Fruit fly (Drosophila melanogaster) whole organism, embryonic: ENCODE results near the gene cype.
A peak's percentile ranks its signal among the peaks of the same experiment; 100 is the strongest.

ENCODE experiments used
- Aef1 ChIP-seq: fragments of 200-800 bp; sonication (Bioruptor generic); IDR thresholded peaks from 3 replicates; pipeline ENCODE4 v1.3.6; 2022; ENCODE audit warnings: missing biosample characterization, missing genetic modification characterization
- CG11695 ChIP-seq: fragments of 200-800 bp; sonication (Bioruptor generic); IDR thresholded peaks from 3 replicates; pipeline ENCODE4 v1.3.6; 2022; ENCODE audit warnings: missing biosample characterization, missing genetic modification characterization
- CG16815 ChIP-seq: fragments of 200-800 bp; sonication (Bioruptor generic); optimal IDR thresholded peaks from 3 replicates; lab custom pipeline; 2017; ENCODE audit warnings: missing biosample characterization, mild to moderate bottlenecking, missing genetic modification characterization
- CG17612 ChIP-seq: fragments of 200-800 bp; sonication (Bioruptor generic); IDR thresholded peaks from 2 replicates; pipeline ENCODE4 v1.3.6; 2022; ENCODE audit warnings: missing biosample characterization, missing genetic modification characterization
- CG17829 ChIP-seq: fragments of 200-800 bp; optimal IDR thresholded peaks from 2 replicates; lab custom pipeline; 2019; ENCODE audit warnings: missing biosample characterization, mild to moderate bottlenecking, missing genetic modification characterization, moderate library complexity
- CG18011 ChIP-seq: fragments of 200-800 bp; sonication (Bioruptor generic); optimal IDR thresholded peaks from 2 replicates; lab custom pipeline; 2017; ENCODE audit warnings: missing biosample characterization, missing genetic modification characterization, mild to moderate bottlenecking, moderate library complexity, missing genotype
- CG18619 ChIP-seq: fragments of 200-800 bp; sonication (Bioruptor generic); optimal IDR thresholded peaks from 3 replicates; lab custom pipeline; 2017; ENCODE audit warnings: missing biosample characterization, mild to moderate bottlenecking, missing genetic modification characterization
- CG2875 ChIP-seq: fragments of 200-800 bp; sonication (Bioruptor generic); optimal IDR thresholded peaks from 2 replicates; lab custom pipeline; 2017; ENCODE audit warnings: missing biosample characterization, mild to moderate bottlenecking, missing genetic modification characterization, missing genetic modification reagents
- CG3065 ChIP-seq: fragments of 200-800 bp; sonication (Bioruptor generic); optimal IDR thresholded peaks from 2 replicates; lab custom pipeline; 2016; ENCODE audit warnings: missing biosample characterization, missing genetic modification characterization
- CG34376 ChIP-seq: fragments of 200-800 bp; sonication (Bioruptor generic); optimal IDR thresholded peaks from 2 replicates; lab custom pipeline; 2018; ENCODE audit warnings: missing biosample characterization, mild to moderate bottlenecking, missing genetic modification characterization
- CG5180 ChIP-seq: fragments of 200-800 bp; sonication (Bioruptor generic); optimal IDR thresholded peaks from 3 replicates; lab custom pipeline; 2017; ENCODE audit warnings: missing biosample characterization, missing genetic modification characterization, mild to moderate bottlenecking, moderate library complexity, missing genetic modification reagents
- CG7963 ChIP-seq: fragments of 200-800 bp; sonication (Bioruptor generic); IDR thresholded peaks from 3 replicates; pipeline ENCODE4 v1.3.6; 2022; ENCODE audit warnings: missing biosample characterization, missing genetic modification characterization; ENCODE audit not compliant: partially characterized antibody
- CG7987 ChIP-seq: fragments of 200-800 bp; sonication (Bioruptor generic); optimal IDR thresholded peaks from 2 replicates; lab custom pipeline; 2018; ENCODE audit warnings: missing biosample characterization, mild to moderate bottlenecking, missing genetic modification characterization, moderate library complexity
- CG9932 ChIP-seq: fragments of 200-800 bp; sonication (Bioruptor generic); IDR thresholded peaks from 2 replicates; pipeline ENCODE4 v1.3.6; 2022; ENCODE audit warnings: missing biosample characterization, missing genetic modification characterization
- D19A ChIP-seq: fragments of 200-800 bp; optimal IDR thresholded peaks from 3 replicates; lab custom pipeline; 2019; ENCODE audit warnings: missing biosample characterization, mild to moderate bottlenecking, missing genetic modification characterization, moderate library complexity
- Doc3 ChIP-seq: fragments of 200-800 bp; sonication (Bioruptor generic); IDR thresholded peaks from 3 replicates; pipeline ENCODE4 v1.3.6; 2022; ENCODE audit warnings: missing biosample characterization, missing genetic modification characterization; ENCODE audit not compliant: partially characterized antibody
- Hmr ChIP-seq: fragments of 200-800 bp; sonication (Bioruptor generic); optimal IDR thresholded peaks from 3 replicates; lab custom pipeline; 2017; ENCODE audit warnings: mild to moderate bottlenecking, missing biosample characterization, missing genetic modification reagents, missing genetic modification characterization
- Max ChIP-seq: fragments of 200-800 bp; sonication (Bioruptor generic); optimal IDR thresholded peaks from 2 replicates; lab custom pipeline; 2016; ENCODE audit warnings: missing biosample characterization, mild to moderate bottlenecking, missing genetic modification characterization
- Med ChIP-seq: fragments of 200-800 bp; sonication (Bioruptor generic); peaks from one replicate; lab custom pipeline; 2016; ENCODE audit warnings: missing biosample characterization, missing genetic modification characterization, mild to moderate bottlenecking, inconsistent platforms, moderate library complexity
- Pdp1 ChIP-seq, 2 experiments: fragments of 200-800 bp; sonication (Bioruptor generic); optimal IDR thresholded peaks; 3 replicates each; lab custom pipeline; 2016; ENCODE audit warnings: missing biosample characterization in 2 of 2, missing genetic modification characterization in 2 of 2, mild to moderate bottlenecking in 1 of 2, moderate library complexity in 1 of 2
- Trl ChIP-seq, 3 experiments: fragments of >200 bp in 2 of 3; fragments of 200-800 bp in 1 of 3; sonication (Bioruptor generic) in 1 of 3; optimal IDR thresholded peaks; 2 replicates in 1 of 3; 3 replicates in 2 of 3; lab custom pipeline; 2016 to 2017; ENCODE audit warnings: missing biosample characterization in 1 of 3, missing genetic modification characterization in 1 of 3
- bab2 ChIP-seq: fragments of 200-800 bp; sonication (Bioruptor generic); optimal IDR thresholded peaks from 2 replicates; lab custom pipeline; 2016; ENCODE audit warnings: missing biosample characterization, missing genetic modification characterization
- bsh ChIP-seq, 2 experiments: fragments of 200-800 bp; sonication (Bioruptor generic); optimal IDR thresholded peaks; 2 replicates each; lab custom pipeline; 2017 to 2018; ENCODE audit warnings: mild to moderate bottlenecking in 2 of 2, missing biosample characterization in 2 of 2, missing genetic modification characterization in 2 of 2, moderate library complexity in 1 of 2
- chif ChIP-seq, 2 experiments: fragments of 200-800 bp; sonication (Bioruptor generic); optimal IDR thresholded peaks; 3 replicates each; lab custom pipeline; 2016; ENCODE audit warnings: missing biosample characterization in 2 of 2, missing genetic modification characterization in 2 of 2
- corto ChIP-seq: fragments of 200-800 bp; sonication (Bioruptor generic); optimal IDR thresholded peaks from 2 replicates; lab custom pipeline; 2016; ENCODE audit warnings: missing biosample characterization, mild to moderate bottlenecking, missing genetic modification characterization, moderate library complexity
- disco-r ChIP-seq: fragments of 200-800 bp; sonication (Bioruptor generic); optimal IDR thresholded peaks from 2 replicates; lab custom pipeline; 2016; ENCODE audit warnings: missing biosample characterization, missing genetic modification characterization
- ems ChIP-seq: fragments of 200-800 bp; sonication (Bioruptor generic); optimal IDR thresholded peaks from 3 replicates; lab custom pipeline; 2016; ENCODE audit warnings: missing biosample characterization, missing genetic modification characterization
- eve ChIP-seq, 2 experiments: fragments of >200 bp; optimal IDR thresholded peaks; 2 replicates each; lab custom pipeline; 2017; ENCODE audit warnings: missing biosample characterization in 2 of 2, missing genetic modification characterization in 2 of 2
- exex ChIP-seq: fragments of 200-800 bp; sonication (Bioruptor generic); optimal IDR thresholded peaks from 4 replicates; lab custom pipeline; 2018; ENCODE audit warnings: missing biosample characterization, mild to moderate bottlenecking, missing genetic modification characterization, moderate library complexity
- fd96Cb ChIP-seq: fragments of 200-800 bp; sonication (Bioruptor generic); optimal IDR thresholded peaks from 2 replicates; lab custom pipeline; 2018; ENCODE audit warnings: missing biosample characterization, mild to moderate bottlenecking, missing genetic modification characterization, moderate library complexity
- gfzf ChIP-seq: fragments of 200-800 bp; sonication (Bioruptor generic); optimal IDR thresholded peaks from 2 replicates; lab custom pipeline; 2016; ENCODE audit warnings: missing biosample characterization, mild to moderate bottlenecking, missing genetic modification characterization, moderate library complexity
- hbn ChIP-seq: fragments of 200-800 bp; sonication (Bioruptor generic); IDR thresholded peaks from 2 replicates; pipeline ENCODE4 v1.3.6; 2022; ENCODE audit warnings: missing biosample characterization, missing genetic modification characterization; ENCODE audit not compliant: partially characterized antibody
- ken ChIP-seq: fragments of 200-800 bp; sonication (Bioruptor generic); IDR thresholded peaks from 3 replicates; pipeline ENCODE4 v1.3.6; 2022; ENCODE audit warnings: missing biosample characterization, missing genetic modification characterization
- lbe ChIP-seq: fragments of 200-800 bp; sonication (Bioruptor generic); optimal IDR thresholded peaks from 2 replicates; lab custom pipeline; 2016; ENCODE audit warnings: missing biosample characterization, mild to moderate bottlenecking, missing genetic modification characterization
- nom ChIP-seq: fragments of 200-800 bp; sonication (Bioruptor generic); optimal IDR thresholded peaks from 2 replicates; lab custom pipeline; 2017; ENCODE audit warnings: missing biosample characterization, missing genetic modification characterization, mild to moderate bottlenecking, moderate library complexity, missing genetic modification reagents
- odd ChIP-seq: fragments of 200-800 bp; sonication (Bioruptor generic); optimal IDR thresholded peaks from 2 replicates; lab custom pipeline; 2017; ENCODE audit warnings: missing biosample characterization, mild to moderate bottlenecking, missing genetic modification characterization
- rib ChIP-seq: fragments of 200-800 bp; sonication (Bioruptor generic); IDR thresholded peaks from 2 replicates; pipeline ENCODE4 v1.3.6; 2022; ENCODE audit warnings: missing biosample characterization, missing genetic modification characterization
- sd ChIP-seq: fragments of 200-800 bp; sonication (Bioruptor generic); optimal IDR thresholded peaks from 3 replicates; lab custom pipeline; 2018; ENCODE audit warnings: missing biosample characterization, mild to moderate bottlenecking, missing genetic modification characterization, moderate library complexity
- slbo ChIP-seq: fragments of 200-800 bp; sonication (Bioruptor generic); IDR thresholded peaks from 2 replicates; pipeline ENCODE4 v1.3.6; 2022; ENCODE audit warnings: missing biosample characterization, missing genetic modification characterization
- slou ChIP-seq: fragments of 200-800 bp; sonication (Bioruptor generic); optimal IDR thresholded peaks from 3 replicates; lab custom pipeline; 2016; ENCODE audit warnings: missing biosample characterization, missing genetic modification characterization
- so ChIP-seq: fragments of 200-800 bp; sonication (Bioruptor generic); IDR thresholded peaks from 3 replicates; pipeline ENCODE4 v1.3.6; 2022; ENCODE audit warnings: missing biosample characterization, missing genetic modification characterization
- sug ChIP-seq: fragments of 200-800 bp; optimal IDR thresholded peaks from 2 replicates; lab custom pipeline; 2019; ENCODE audit warnings: missing biosample characterization, mild to moderate bottlenecking, missing genetic modification characterization, moderate library complexity
- toy ChIP-seq: fragments of 200-800 bp; sonication (Bioruptor generic); IDR thresholded peaks from 2 replicates; pipeline ENCODE4 v1.3.6; 2022; ENCODE audit warnings: missing biosample characterization, missing genetic modification characterization
- twi ChIP-seq: fragments of 200-800 bp; optimal IDR thresholded peaks from 2 replicates; lab custom pipeline; 2019; ENCODE audit warnings: missing biosample characterization, mild to moderate bottlenecking, missing genetic modification characterization, moderate library complexity

Gene cype

dm6 chr2L:5284820-5285219 lies 42.2 kb upstream of the cype start:
- peak; percentile 64 for TF ChIP-seq nom
- TF ChIP-seq disco-r (GFP tag; lab: Kevin White, UChicago): no peak
- TF ChIP-seq ken (GFP tag; lab: Robert Waterston, UW): no peak
- no peak for TF ChIP-seq odd (GFP tag; lab: Kevin White, UChicago)
- no peak for TF ChIP-seq toy (GFP tag; lab: Robert Waterston, UW)
- TF ChIP-seq Aef1 (GFP tag; lab: Robert Waterston, UW): no peak
- TF ChIP-seq CG17612 (GFP tag; lab: Robert Waterston, UW): no peak
- TF ChIP-seq CG3065 (GFP tag; lab: Kevin White, UChicago): no peak
- TF ChIP-seq Trl (optimal IDR thresholded peaks at IDR 0.05; lab: Kevin White, UChicago): no peak
- no peak for TF ChIP-seq Trl (GFP tag; optimal IDR thresholded peaks at IDR 0.05; lab: Kevin White, UChicago)
- 0 out of 3 replicates have a peak, but pooled peaks have one; percentile 16 for TF ChIP-seq Doc3 (GFP tag; lab: Robert Waterston, UW)
- TF ChIP-seq slbo (GFP tag; lab: Robert Waterston, UW): no peak
- no peak for TF ChIP-seq twi
- peak; percentile 35 for TF ChIP-seq CG5180 (GFP tag; lab: Kevin White, UChicago)

DNA sequence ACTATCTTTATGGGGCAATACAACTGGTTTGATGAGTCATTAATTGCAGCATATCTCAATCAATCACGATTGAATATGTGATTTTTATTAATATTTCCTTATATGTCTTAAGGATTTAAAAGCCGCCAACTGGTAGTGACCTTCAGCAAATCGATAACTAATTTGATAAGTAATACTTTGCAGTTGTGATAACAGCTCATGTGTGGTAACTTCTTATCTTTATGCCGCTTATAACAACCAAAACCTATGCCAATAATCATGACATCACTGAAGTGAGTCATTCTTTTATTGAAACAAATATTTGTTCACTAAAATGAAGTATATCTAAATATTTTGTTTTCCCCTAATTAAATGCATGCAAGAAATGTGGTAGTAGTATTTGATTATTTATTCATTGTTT lies 41.2 kb upstream of the cype start:
- TF ChIP-seq exex (tag; lab: Kevin White, UChicago) (peak; percentile 48), CG18619 (GFP tag; lab: Kevin White, UChicago) (no peak), CG34376 (peak; percentile 0), sug (tag; lab: Kevin White, UChicago) (peak; percentile 95), CG11695 (no peak), Pdp1 (GFP tag; optimal IDR thresholded peaks at IDR 0.05; lab: Kevin White, UChicago) (peak in 1 of 2 experiments; percentile 29)

DNA sequence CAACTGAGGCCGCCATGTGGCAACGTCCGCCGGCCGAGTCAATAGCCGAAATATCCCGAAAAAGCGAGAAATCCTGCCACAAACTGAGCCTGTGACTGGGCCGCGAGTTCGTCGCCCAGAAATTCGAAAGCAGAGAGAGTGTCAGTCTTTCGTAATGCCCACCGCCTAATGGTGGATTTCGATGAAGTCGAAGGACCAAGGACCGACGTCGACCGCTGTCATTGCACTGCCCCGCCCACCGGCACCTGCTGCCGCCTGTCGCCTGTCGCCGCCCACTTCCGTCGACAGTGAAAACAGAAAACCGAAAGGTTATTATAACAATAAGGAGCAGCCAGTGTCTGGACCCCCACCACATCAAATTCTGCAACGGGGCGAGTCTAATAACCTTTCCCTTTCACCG lies 40.5 kb upstream of the cype start:
- TF ChIP-seq Med (GFP tag; lab: Kevin White, UChicago): peak; percentile 68
- no peak for TF ChIP-seq CG9932
- TF ChIP-seq CG7963 (GFP tag; lab: Robert Waterston, UW): 0 out of 3 replicates have a peak, but pooled peaks have one; percentile 35
- no peak for TF ChIP-seq slou (GFP tag; lab: Kevin White, UChicago)
- no peak for TF ChIP-seq CG2875 (GFP tag; lab: Kevin White, UChicago)
- no peak for TF ChIP-seq CG7987 (GFP tag; lab: Kevin White, UChicago)

DNA sequence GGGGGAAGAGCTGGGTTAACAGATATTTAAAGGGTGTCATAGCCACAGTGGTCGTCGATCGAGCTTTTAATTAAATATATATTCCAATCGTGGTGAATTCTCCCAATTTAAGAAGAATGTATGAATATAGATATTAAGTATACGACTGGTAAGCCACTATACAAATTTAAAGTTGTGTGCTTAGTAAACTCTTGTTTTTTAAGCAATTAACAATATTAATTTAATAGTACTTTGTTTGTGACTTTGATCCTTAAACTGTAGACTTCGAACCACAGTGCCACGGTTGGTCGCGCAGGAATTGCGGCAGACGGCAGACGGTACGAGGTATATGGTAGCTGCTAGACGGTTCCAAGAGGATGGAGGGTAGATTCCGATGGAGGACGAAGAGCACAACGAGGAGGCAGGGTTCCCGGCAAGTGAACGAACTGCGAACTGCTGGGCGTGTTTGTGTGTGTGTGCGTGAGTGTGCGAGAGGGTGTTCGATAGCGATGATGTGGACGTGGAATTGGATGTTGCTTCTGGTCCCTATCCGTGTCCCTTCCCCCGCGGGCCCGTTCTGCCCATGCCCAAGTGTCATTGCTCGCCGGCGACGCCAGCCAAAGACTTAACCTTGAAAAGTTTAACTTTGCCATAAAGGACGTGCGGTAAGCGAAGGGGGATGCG lies 39.3 kb upstream of the cype start:
- TF ChIP-seq D19A (tag; lab: Kevin White, UChicago) (no peak), CG18011 (GFP tag; lab: Kevin White, UChicago) (no peak), rib (no peak), corto (GFP tag; lab: Kevin White, UChicago) (peak; percentile 44), CG16815 (GFP tag; lab: Kevin White, UChicago) (no peak), Hmr (no peak), nom (peak; percentile 94), CG7963 (GFP tag; lab: Robert Waterston, UW) (no peak), hbn (GFP tag; lab: Robert Waterston, UW) (no peak), eve (GFP tag; optimal IDR thresholded peaks at IDR 0.05; lab: Kevin White, UChicago) (no peak), bab2 (GFP tag; lab: Kevin White, UChicago) (no peak), lbe (GFP tag; lab: Kevin White, UChicago) (peak; percentile 74), twi (no peak), CG17829 (tag; lab: Kevin White, UChicago) (no peak), bsh (GFP tag; optimal IDR thresholded peaks at IDR 0.05; lab: Kevin White, UChicago) (peak in 1 of 2 experiments; percentile 88), CG5180 (GFP tag; lab: Kevin White, UChicago) (peak; percentile 6), so (GFP tag; lab: Robert Waterston, UW) (no peak), Max (GFP tag; lab: Kevin White, UChicago) (no peak), fd96Cb (no peak), chif (GFP tag; optimal IDR thresholded peaks at IDR 0.05; lab: Kevin White, UChicago) (no peak), gfzf (GFP tag; lab: Kevin White, UChicago) (no peak), ems (no peak), sd (tag; lab: Kevin White, UChicago) (no peak)
